Fruit fly (Drosophila melanogaster): ENCODE data around the gene larp.

Gene larp

DNA sequence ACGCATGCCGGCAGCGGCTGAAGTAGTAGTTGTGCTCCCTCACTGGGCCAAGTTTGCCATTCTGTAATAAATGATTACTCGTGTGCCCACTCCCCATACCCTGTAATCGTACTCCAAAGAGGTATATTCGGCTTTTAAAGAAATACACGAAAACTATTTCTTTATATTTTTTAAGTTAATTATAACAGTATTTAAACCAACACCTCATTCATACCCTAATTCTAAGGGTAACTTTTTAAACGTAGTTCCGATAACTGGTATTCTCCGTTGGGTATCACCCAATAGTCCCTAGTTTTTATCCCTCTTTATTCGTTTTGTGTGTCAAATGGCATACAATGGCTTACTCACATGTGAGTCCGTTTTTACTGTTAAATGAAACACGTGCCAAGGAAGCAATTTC lies 41.4 kb upstream of the larp start (continued):
- TF ChIP-seq CG10565 (GFP tag; optimal IDR thresholded peaks at IDR 0.05) (no peak), NC2α (GFP tag; optimal IDR thresholded peaks at IDR 0.05) (no peak), fd3F (GFP tag; optimal IDR thresholded peaks at IDR 0.05) (no peak), B-H1 (GFP tag; IDR thresholded peaks at IDR 0.05) (no peak), CG7745 (tag; optimal IDR thresholded peaks at IDR 0.05) (no peak), Mes4 (GFP tag; optimal IDR thresholded peaks at IDR 0.05) (no peak), Doc2 (GFP tag; IDR thresholded peaks at IDR 0.05) (no peak), CG15011 (GFP tag; optimal IDR thresholded peaks at IDR 0.05) (no peak), cad (GFP tag; optimal IDR thresholded peaks at IDR 0.05) (no peak), CG10267 (tag; optimal IDR thresholded peaks at IDR 0.05) (no peak), ato (GFP tag; IDR thresholded peaks at IDR 0.05; ENCODE audit: partially characterized antibody) (no peak), toy (GFP tag; IDR thresholded peaks at IDR 0.05) (no peak), Dbx (GFP tag; IDR thresholded peaks at IDR 0.05) (0 out of 3 replicates have a peak, but pooled peaks have one; percentile 33), CG3847 (GFP tag; IDR thresholded peaks at IDR 0.05) (no peak), CG10462 (GFP tag; optimal IDR thresholded peaks at IDR 0.05) (no peak), CG4360 (GFP tag; IDR thresholded peaks at IDR 0.05) (no peak), fd64A (GFP tag; optimal IDR thresholded peaks at IDR 0.05) (no peak), Xbp1 (GFP tag; optimal IDR thresholded peaks at IDR 0.05) (no peak), insv (GFP tag; optimal IDR thresholded peaks at IDR 0.05) (no peak), CG5953 (GFP tag; IDR thresholded peaks at IDR 0.05) (no peak), CG15696 (tag; optimal IDR thresholded peaks at IDR 0.05) (no peak), CG7357 (GFP tag; IDR thresholded peaks at IDR 0.05) (0 out of 3 replicates have a peak, but pooled peaks have one; percentile 27), CG8765 (GFP tag; IDR thresholded peaks at IDR 0.05) (no peak), CG7987 (GFP tag; optimal IDR thresholded peaks at IDR 0.05) (no peak), vvl (GFP tag; IDR thresholded peaks at IDR 0.05) (peak; percentile 68; the same call in 1 of the 2 replicates), sim (GFP tag; IDR thresholded peaks at IDR 0.05) (no peak), amos (GFP tag; IDR thresholded peaks at IDR 0.05; ENCODE audit: partially characterized antibody) (no peak), Dll (GFP tag; IDR thresholded peaks at IDR 0.05; ENCODE audit: partially characterized antibody) (no peak), corto (GFP tag; optimal IDR thresholded peaks at IDR 0.05) (no peak), E2f2 (GFP tag; IDR thresholded peaks at IDR 0.05) (0 out of 2 replicates have a peak, but pooled peaks have one; percentile 18), Gug (GFP tag; IDR thresholded peaks at IDR 0.05) (no peak), CG7839 (tag; optimal IDR thresholded peaks at IDR 0.05) (peak; percentile 35), CG8290 (GFP tag; optimal IDR thresholded peaks at IDR 0.05) (no peak), CG8290 (tag; optimal IDR thresholded peaks at IDR 0.05) (no peak), Kr (GFP tag; optimal IDR thresholded peaks at IDR 0.05) (no peak), CG13894 (tag; optimal IDR thresholded peaks at IDR 0.05) (no peak), CG17912 (GFP tag; optimal IDR thresholded peaks at IDR 0.05) (no peak), CG6254 (GFP tag; optimal IDR thresholded peaks at IDR 0.05) (no peak), CG6813 (GFP tag; optimal IDR thresholded peaks at IDR 0.05) (no peak), HmgZ (tag; optimal IDR thresholded peaks at IDR 0.05) (no peak), CG17328 (GFP tag; IDR thresholded peaks at IDR 0.05) (0 out of 2 replicates have a peak, but pooled peaks have one; percentile 18), aop (GFP tag; IDR thresholded peaks at IDR 0.05) (no peak), CG12071 (GFP tag; optimal IDR thresholded peaks at IDR 0.05) (no peak), ems (GFP tag; optimal IDR thresholded peaks at IDR 0.05) (no peak), CG6765 (GFP tag; optimal IDR thresholded peaks at IDR 0.05) (no peak), CkIIα-i1 (GFP tag; IDR thresholded peaks at IDR 0.05) (no peak), CG8089 (GFP tag; optimal IDR thresholded peaks at IDR 0.05) (no peak), MBD-R2 (GFP tag; IDR thresholded peaks at IDR 0.05) (no peak), ara (GFP tag; IDR thresholded peaks at IDR 0.05) (no peak; the same call in 1 of the 2 replicates), lilli (GFP tag; optimal IDR thresholded peaks at IDR 0.05) (no peak), CG34422 (GFP tag; IDR thresholded peaks at IDR 0.05) (no peak), CG11504 (tag; optimal IDR thresholded peaks at IDR 0.05) (peak; percentile 36)

Measured in whole organism, embryonic.